Worm (Caenorhabditis elegans) whole organism, L4 larva: ENCODE results near the gene ZK622.1.

ENCODE experiments used
- D1046.2 ChIP-seq: fragments of 200-800 bp; sonication (Bioruptor generic); IDR thresholded peaks from 2 replicates; pipeline ENCODE4 v1.3.6; 2022; ENCODE audit warnings: missing genetic modification characterization, missing compliant biosample characterization
- ceh-82 ChIP-seq: sonication (generic microtip); optimal IDR thresholded peaks from 2 replicates; lab custom pipeline; 2017; ENCODE audit warnings: missing biosample characterization, missing genetic modification characterization
- dpl-1 ChIP-seq: fragments of 150-350 bp; optimal IDR thresholded peaks from 2 replicates; lab custom pipeline; 2014; ENCODE audit warnings: missing biosample characterization, missing genetic modification reagents, missing genetic modification characterization
- fos-1 ChIP-seq: fragments of 150-350 bp; optimal IDR thresholded peaks from 2 replicates; lab custom pipeline; 2014; ENCODE audit warnings: missing biosample characterization, missing genetic modification characterization
- lsy-2 ChIP-seq, 2 experiments: fragments of 150-350 bp in 1 of 2; sonication (generic microtip) in 1 of 2; optimal IDR thresholded peaks; 2 replicates each; lab custom pipeline; 2014 to 2017; ENCODE audit warnings: missing biosample characterization in 2 of 2, missing genetic modification characterization in 2 of 2
- mdt-29 ChIP-seq: fragments of 200-800 bp; sonication (Bioruptor generic); IDR thresholded peaks from 2 replicates; pipeline ENCODE4 v1.3.6; 2022; ENCODE audit warnings: missing genetic modification reagents, missing genetic modification characterization, missing compliant biosample characterization
- nhr-11 ChIP-seq: fragments of 150-350 bp; optimal IDR thresholded peaks from 2 replicates; lab custom pipeline; 2014; ENCODE audit warnings: missing biosample characterization, missing genetic modification characterization
- nhr-111 ChIP-seq: fragments of 200-800 bp; sonication (Bioruptor generic); optimal IDR thresholded peaks from 2 replicates; lab custom pipeline; 2018; ENCODE audit warnings: mild to moderate bottlenecking, missing genetic modification characterization, missing compliant biosample characterization
- nhr-237 ChIP-seq: sonication (generic microtip); optimal IDR thresholded peaks from 2 replicates; lab custom pipeline; 2017; ENCODE audit warnings: missing biosample characterization, missing genetic modification characterization
- pha-4 ChIP-seq, 2 experiments: fragments of 150-350 bp in 1 of 2; fragments of 200-800 bp in 1 of 2; sonication (Bioruptor generic) in 1 of 2; IDR thresholded peaks in 1 of 2; optimal IDR thresholded peaks in 1 of 2; 2 replicates each; pipeline versions ENCODE4 v1.3.6 to Lab custom; 2014 to 2022; ENCODE audit warnings: missing genetic modification characterization in 2 of 2, missing genetic modification reagents in 2 of 2, missing biosample characterization in 1 of 2, missing compliant biosample characterization in 1 of 2
- rbr-2 ChIP-seq: sonication (generic microtip); optimal IDR thresholded peaks from 2 replicates; lab custom pipeline; 2016; ENCODE audit warnings: missing genotype, missing genetic modification characterization, missing compliant biosample characterization
- unc-130 ChIP-seq: sonication (generic microtip); optimal IDR thresholded peaks from 2 replicates; lab custom pipeline; 2016; ENCODE audit warnings: missing genetic modification reagents, missing genetic modification characterization, missing compliant biosample characterization

- TF ChIP-seq D1046.2 (GFP tag; lab: Robert Waterston, UW) (no peak), unc-130 (no peak), nhr-11 (tag; lab: Kevin White, UChicago) (no peak), lsy-2 (tag; optimal IDR thresholded peaks at IDR 0.05; lab: Kevin White, UChicago) (no peak), nhr-237 (tag; lab: Kevin White, UChicago) (no peak), dpl-1 (GFP tag; lab: Kevin White, UChicago) (no peak), fos-1 (no peak), nhr-111 (GFP tag; lab: Kevin White, UChicago) (no peak), ceh-82 (no peak), rbr-2 (tag; lab: Kevin White, UChicago) (no peak), pha-4 (GFP tag; IDR thresholded peaks at IDR 0.05; lab: Robert Waterston, UW) (no peak), pha-4 (tag; optimal IDR thresholded peaks at IDR 0.05; lab: Kevin White, UChicago) (no peak), mdt-29 (no peak)
These were observed 11.5 kb downstream of the ZK622.1 start for ce11 chrII:5305121-5305520.
